Worm (Caenorhabditis elegans): ENCODE results near the gene D2096.13.

D2096.13 gene

ce11 chrIV:8375381-8375780, 17.0 kb upstream of the D2096.13 start (continued):
- TF ChIP-seq ceh-32 (tag; optimal IDR thresholded peaks at IDR 0.05; ENCODE audit: poor library complexity) (no peak), ceh-20 (GFP tag; IDR thresholded peaks at IDR 0.05) (peak; percentile 57; the same call in 1 of the 2 replicates), php-3 (GFP tag; IDR thresholded peaks at IDR 0.05) (0 out of 2 replicates have a peak, but pooled peaks have one; percentile 54), T20F7.1 (GFP tag; optimal IDR thresholded peaks at IDR 0.05) (peak; percentile 73), nhr-111 (GFP tag; optimal IDR thresholded peaks at IDR 0.05) (no peak), saeg-2 (GFP tag; IDR thresholded peaks at IDR 0.05) (no peak), unc-130 (GFP tag; optimal IDR thresholded peaks at IDR 0.05) (peak; percentile 71), ceh-44 (GFP tag; IDR thresholded peaks at IDR 0.05) (0 out of 2 replicates have a peak, but pooled peaks have one; percentile 47), nhr-102 (tag; optimal IDR thresholded peaks at IDR 0.05) (peak; percentile 61), Y48G9A.11 (GFP tag; IDR thresholded peaks at IDR 0.05) (peak; percentile 68), hlh-30 (tag; optimal IDR thresholded peaks at IDR 0.05; ENCODE audit: insufficient read depth) (peak; percentile 64), ces-1 (GFP tag; optimal IDR thresholded peaks at IDR 0.05) (no peak), mes-2 (tag; optimal IDR thresholded peaks at IDR 0.05; ENCODE audit: poor library complexity, severe bottlenecking) (peak; percentile 89), pha-4 (GFP tag; IDR thresholded peaks at IDR 0.05) (peak; percentile 89), pha-4 (tag; optimal IDR thresholded peaks at IDR 0.05) (peak; percentile 61), tag-97 (GFP tag; IDR thresholded peaks at IDR 0.05) (no peak), mxl-2 (GFP tag; conservative IDR thresholded peaks at IDR 0.05) (no peak), lin-13 (GFP tag; optimal IDR thresholded peaks at IDR 0.05) (peak; percentile 71), dmd-8 (GFP tag; IDR thresholded peaks at IDR 0.05) (peak; percentile 67; the same call in 1 of the 2 replicates), fkh-10 (GFP tag; optimal IDR thresholded peaks at IDR 0.05) (no peak), duxl-1 (tag; optimal IDR thresholded peaks at IDR 0.05; ENCODE audit: poor library complexity) (peak; percentile 65), dmd-6 (GFP tag; IDR thresholded peaks at IDR 0.05) (peak; percentile 74), unc-62 (GFP tag; optimal IDR thresholded peaks at IDR 0.05 in 1 of 2) (no peak), unc-62 (tag; optimal IDR thresholded peaks at IDR 0.05) (no peak), ama-1 (optimal IDR thresholded peaks at IDR 0.05) (peak; percentile 60), nhr-25 (tag; optimal IDR thresholded peaks at IDR 0.05; ENCODE audit: borderline replicate concordance, insufficient read depth) (no peak), T26A8.4 (GFP tag; IDR thresholded peaks at IDR 0.05) (no peak; the same call in none of the 2 replicates), sdz-12 (GFP tag; optimal IDR thresholded peaks at IDR 0.05) (no peak), daf-19 (GFP tag; conservative IDR thresholded peaks at IDR 0.05) (peak; percentile 88), nhr-48 (tag; optimal IDR thresholded peaks at IDR 0.05) (peak; percentile 46), ceh-62 (tag; optimal IDR thresholded peaks at IDR 0.05) (no peak), egl-27 (tag; optimal IDR thresholded peaks at IDR 0.05) (no peak), ceh-82 (tag; optimal IDR thresholded peaks at IDR 0.05) (no peak), lin-39 (tag; optimal IDR thresholded peaks at IDR 0.05) (no peak), rbr-2 (tag; optimal IDR thresholded peaks at IDR 0.05) (peak; percentile 79), aly-2 (tag; optimal IDR thresholded peaks at IDR 0.05) (no peak), vab-7 (GFP tag; IDR thresholded peaks at IDR 0.05) (peak; percentile 74), gei-8 (GFP tag; optimal IDR thresholded peaks at IDR 0.05) (peak; percentile 29), ZK337.2 (GFP tag; IDR thresholded peaks at IDR 0.05) (peak; percentile 41; the same call in 1 of the 2 replicates), nhr-10 (tag; optimal IDR thresholded peaks at IDR 0.05) (no peak), madf-9 (GFP tag; conservative IDR thresholded peaks at IDR 0.05) (0 out of 2 replicates have a peak, but pooled peaks have one; percentile 53), lin-1 (GFP tag; IDR thresholded peaks at IDR 0.05) (0 out of 2 replicates have a peak, but pooled peaks have one; percentile 49), egl-43 (GFP tag; IDR thresholded peaks at IDR 0.05) (peak; percentile 84), attf-4 (tag; optimal IDR thresholded peaks at IDR 0.05) (no peak), nhr-77 (tag; optimal IDR thresholded peaks at IDR 0.05) (peak; percentile 48), spr-3 (GFP tag; optimal IDR thresholded peaks at IDR 0.05) (peak; percentile 51), hlh-11 (tag; optimal IDR thresholded peaks at IDR 0.05) (peak; percentile 67), nhr-6 (tag; optimal IDR thresholded peaks at IDR 0.05) (peak; percentile 14), madf-5 (GFP tag; IDR thresholded peaks at IDR 0.05) (peak; percentile 78 to 86; a peak in 3 of 4 replicates), daf-16 (GFP tag; optimal IDR thresholded peaks at IDR 0.05) (peak; percentile 42 to 88), daf-16 (tag; optimal IDR thresholded peaks at IDR 0.05) (peak; percentile 85)
